ENCODE assay signal across 2 fruit fly cellular contexts in genomic region chr3L:11512375-11513096, dm6.
A peak's percentile ranks its signal among the peaks of the same experiment; 100 is the strongest.
TF ChIP-seq lines count a peak whose summit lies in the region.
"Not testable (repeated sequence)": the region's sequence is repeated elsewhere in the genome, so short reads cannot be mapped to it uniquely, and the experiment has no call there.

No protein-coding gene starts in this region.

- TF ChIP-seq CTCF in whole organism, embryonic (GFP tag; optimal IDR thresholded peaks at IDR 0.05; lab: Kevin White, UChicago) = peak; percentile 63

TF ChIP-seq in whole organism, embryonic, 481 proteins besides CTCF, POLR2A, EP300 and RAD21 (continues in another document):
- TF ChIP-seq CG15601 (tag; optimal IDR thresholded peaks at IDR 0.05; lab: Kevin White, UChicago) (peak; percentile 54), Nf-YC (tag; optimal IDR thresholded peaks at IDR 0.05; lab: Kevin White, UChicago) (peak; percentile 42), Hr51 (GFP tag; optimal IDR thresholded peaks at IDR 0.05; lab: Kevin White, UChicago) (peak in 1 of 2 experiments; percentile 2), fd64A (GFP tag; optimal IDR thresholded peaks at IDR 0.05; lab: Kevin White, UChicago) (peak; percentile 35), chm (GFP tag; IDR thresholded peaks at IDR 0.05; lab: Robert Waterston, UW) (peak; percentile 68; the same call in 1 of the 2 replicates), tap (tag; optimal IDR thresholded peaks at IDR 0.05; lab: Kevin White, UChicago) (peak; percentile 6), CG31441 (GFP tag; IDR thresholded peaks at IDR 0.05; lab: Robert Waterston, UW) (peak; percentile 34; the same call in 1 of the 2 replicates), CoRest (tag; optimal IDR thresholded peaks at IDR 0.05; lab: Kevin White, UChicago) (peak; percentile 21), CG6854 (GFP tag; optimal IDR thresholded peaks at IDR 0.05; lab: Kevin White, UChicago) (peak; percentile 49), CG1603 (tag; optimal IDR thresholded peaks at IDR 0.05; lab: Kevin White, UChicago) (peak; percentile 5), CG17829 (tag; optimal IDR thresholded peaks at IDR 0.05; lab: Kevin White, UChicago) (peak; percentile 20), CG11456 (GFP tag; IDR thresholded peaks at IDR 0.05; lab: Robert Waterston, UW) (0 out of 3 replicates have a peak, but pooled peaks have one; percentile 7), CG11695 (GFP tag; IDR thresholded peaks at IDR 0.05; lab: Robert Waterston, UW) (0 out of 3 replicates have a peak, but pooled peaks have one; percentile 19), CG14710 (tag; optimal IDR thresholded peaks at IDR 0.05; lab: Kevin White, UChicago) (peak; percentile 46), Sox100B (GFP tag; optimal IDR thresholded peaks at IDR 0.05; lab: Kevin White, UChicago) (peak; percentile 29), CG17328 (GFP tag; IDR thresholded peaks at IDR 0.05; lab: Robert Waterston, UW) (peak; percentile 22; the same call in 1 of the 2 replicates), CG7987 (GFP tag; optimal IDR thresholded peaks at IDR 0.05; lab: Kevin White, UChicago) (peak; percentile 3), CG4707 (GFP tag; optimal IDR thresholded peaks at IDR 0.05; lab: Kevin White, UChicago) (peak; percentile 22), nerfin-1 (tag; optimal IDR thresholded peaks at IDR 0.05; lab: Kevin White, UChicago) (peak; percentile 58), sr (GFP tag; IDR thresholded peaks at IDR 0.05; lab: Robert Waterston, UW) (0 out of 3 replicates have a peak, but pooled peaks have one; percentile 16), CG11723 (GFP tag; optimal IDR thresholded peaks at IDR 0.05; lab: Kevin White, UChicago) (peak; percentile 8), Nf-YA (GFP tag; IDR thresholded peaks at IDR 0.05; lab: Robert Waterston, UW) (peak; percentile 16; the same call in 1 of the 2 replicates), HLHmδ (GFP tag; optimal IDR thresholded peaks at IDR 0.05; lab: Kevin White, UChicago) (peak; percentile 68), Dbx (GFP tag; IDR thresholded peaks at IDR 0.05; lab: Robert Waterston, UW) (0 out of 3 replicates have a peak, but pooled peaks have one; percentile 10), CG6254 (GFP tag; optimal IDR thresholded peaks at IDR 0.05; lab: Kevin White, UChicago) (peak; percentile 20), CG10431 (GFP tag; optimal IDR thresholded peaks at IDR 0.05; lab: Kevin White, UChicago) (peak; percentile 53), CG11504 (tag; optimal IDR thresholded peaks at IDR 0.05; lab: Kevin White, UChicago) (peak; percentile 26), CG10979 (tag; optimal IDR thresholded peaks at IDR 0.05; lab: Kevin White, UChicago) (peak; percentile 37), CG13296 (GFP tag; optimal IDR thresholded peaks at IDR 0.05; lab: Kevin White, UChicago) (peak; percentile 3), CG2202 (tag; optimal IDR thresholded peaks at IDR 0.05; lab: Kevin White, UChicago) (peak; percentile 4), CG34376 (GFP tag; optimal IDR thresholded peaks at IDR 0.05; lab: Kevin White, UChicago) (peak; percentile 34), ci (GFP tag; IDR thresholded peaks at IDR 0.05; lab: Robert Waterston, UW) (peak; percentile 71), pan (GFP tag; optimal IDR thresholded peaks at IDR 0.05 in 1 of 2, IDR thresholded peaks at IDR 0.05 in 1 of 2) (peak in 1 of 2 experiments; percentile 16), Med (GFP tag; lab: Kevin White, UChicago) (peak; percentile 58), CG8924 (tag; optimal IDR thresholded peaks at IDR 0.05; lab: Kevin White, UChicago) (peak; percentile 17), CG4360 (GFP tag; IDR thresholded peaks at IDR 0.05; lab: Robert Waterston, UW) (0 out of 2 replicates have a peak, but pooled peaks have one; percentile 26), wek (GFP tag; optimal IDR thresholded peaks at IDR 0.05; lab: Kevin White, UChicago) (peak; percentile 14), vvl (GFP tag; IDR thresholded peaks at IDR 0.05; lab: Robert Waterston, UW) (0 out of 2 replicates have a peak, but pooled peaks have one; percentile 17), kni (GFP tag; optimal IDR thresholded peaks at IDR 0.05; lab: Kevin White, UChicago) (peak; percentile 88), CG10267 (tag; optimal IDR thresholded peaks at IDR 0.05; lab: Kevin White, UChicago) (peak; percentile 19), CG2199 (GFP tag; IDR thresholded peaks at IDR 0.05; lab: Robert Waterston, UW) (peak; percentile 59; the same call in 1 of the 3 replicates)
- TF ChIP-seq pan (optimal IDR thresholded peaks at IDR 0.05; lab: Kevin White, UChicago) = not testable (repeated sequence)

TF ChIP-seq in whole organism, wandering third instar larva, 38 proteins besides CTCF, POLR2A, EP300 and RAD21:
- TF ChIP-seq Dfd (GFP tag; optimal IDR thresholded peaks at IDR 0.05; lab: Kevin White, UChicago) = peak; percentile 9
